Worm (Caenorhabditis elegans) whole organism, L3 larva: ENCODE measurements around the gene fbxa-75.
"Not testable (repeated sequence)": the region's sequence is repeated elsewhere in the genome, so short reads cannot be mapped to it uniquely, and the experiment has no call there.

Experiments used
- ZK546.5 ChIP-seq: sonication (generic microtip); optimal IDR thresholded peaks from 2 replicates; lab custom pipeline; 2017; ENCODE audit warnings: missing biosample characterization, missing genetic modification characterization
- hmg-11 ChIP-seq: sonication (generic microtip); optimal IDR thresholded peaks from 2 replicates; lab custom pipeline; 2016; ENCODE audit warnings: missing genetic modification characterization, missing compliant biosample characterization
- mml-1 ChIP-seq: fragments of 150-350 bp; sonication (generic microtip); optimal IDR thresholded peaks from 3 replicates; lab custom pipeline; 2014; ENCODE audit warnings: missing biosample characterization, missing genetic modification characterization
- nhr-237 ChIP-seq: fragments of 150-350 bp; optimal IDR thresholded peaks from 2 replicates; lab custom pipeline; 2014; ENCODE audit warnings: missing biosample characterization, missing genetic modification characterization
- nhr-28 ChIP-seq: fragments of 150-350 bp; optimal IDR thresholded peaks from 2 replicates; lab custom pipeline; 2014; ENCODE audit warnings: missing biosample characterization, missing genetic modification characterization
- pha-4 ChIP-seq: fragments of 150-350 bp; optimal IDR thresholded peaks from 2 replicates; lab custom pipeline; 2014; ENCODE audit warnings: missing biosample characterization, missing genetic modification reagents, missing genetic modification characterization

ce11 chrIII:1256519-1256918 is 47.0 kb upstream of the fbxa-75 start, which contains the start of gene fbxa-208:
- TF ChIP-seq hmg-11; mml-1; nhr-28; ZK546.5; pha-4 (tag; lab: Kevin White, UChicago); nhr-237: not testable (repeated sequence)
